Worm (Caenorhabditis elegans) whole organism, L4 larva: ENCODE data around the gene dhc-4.

Experiments used
- D1046.2 ChIP-seq: fragments of 200-800 bp; sonication (Bioruptor generic); IDR thresholded peaks from 2 replicates; pipeline ENCODE4 v1.3.6; 2022; ENCODE audit warnings: missing genetic modification characterization, missing compliant biosample characterization
- F10B5.3 ChIP-seq: sonication (generic microtip); optimal IDR thresholded peaks from 2 replicates; lab custom pipeline; 2016; ENCODE audit warnings: mild to moderate bottlenecking, missing genetic modification characterization, missing compliant biosample characterization
- R02D3.7 ChIP-seq: fragments of 150-350 bp; sonication (generic microtip); optimal IDR thresholded peaks from 3 replicates; lab custom pipeline; 2014; ENCODE audit warnings: missing biosample characterization, missing genetic modification characterization
- T20F7.1 ChIP-seq: fragments of 200-800 bp; sonication (Bioruptor generic); optimal IDR thresholded peaks from 2 replicates; lab custom pipeline; 2018; ENCODE audit warnings: mild to moderate bottlenecking, missing genetic modification characterization, missing compliant biosample characterization
- Y48G9A.11 ChIP-seq: fragments of 200-800 bp; sonication (Bioruptor generic); IDR thresholded peaks from 2 replicates; pipeline ENCODE4 v1.3.6; 2022; ENCODE audit warnings: missing genetic modification reagents, missing genetic modification characterization, missing compliant biosample characterization
- Y5F2A.4 ChIP-seq: fragments of 200-800 bp; sonication (Bioruptor generic); optimal IDR thresholded peaks from 2 replicates; lab custom pipeline; 2018; ENCODE audit warnings: mild to moderate bottlenecking, missing genetic modification characterization, missing compliant biosample characterization
- Y75B8A.6 ChIP-seq: fragments of 200-800 bp; sonication (Bioruptor generic); IDR thresholded peaks from 2 replicates; pipeline ENCODE4 v1.3.6; 2022; ENCODE audit warnings: missing genetic modification reagents, missing genetic modification characterization, missing compliant biosample characterization
- ZK337.2 ChIP-seq: fragments of 200-800 bp; sonication (Bioruptor generic); IDR thresholded peaks from 2 replicates; pipeline ENCODE4 v1.3.6; 2022; ENCODE audit warnings: missing genetic modification reagents, missing genetic modification characterization, missing compliant biosample characterization
- aly-2 ChIP-seq: sonication (generic microtip); optimal IDR thresholded peaks from 2 replicates; lab custom pipeline; 2018; ENCODE audit warnings: missing biosample characterization, missing genetic modification characterization
- ama-1 ChIP-seq: fragments of 150-350 bp; optimal IDR thresholded peaks from 2 replicates; lab custom pipeline; 2014; ENCODE audit warnings: inconsistent platforms, mixed read lengths
- arid-1 ChIP-seq: fragments of 200-800 bp; sonication (Bioruptor generic); conservative IDR thresholded peaks from 2 replicates; pipeline ENCODE4 v1.3.6; 2022; ENCODE audit warnings: missing genetic modification reagents, missing genetic modification characterization, missing compliant biosample characterization
- ceh-28 ChIP-seq: fragments of 150-350 bp; optimal IDR thresholded peaks from 2 replicates; lab custom pipeline; 2014; ENCODE audit warnings: missing biosample characterization, missing genetic modification reagents, missing genetic modification characterization
- ceh-82 ChIP-seq: sonication (generic microtip); optimal IDR thresholded peaks from 2 replicates; lab custom pipeline; 2017; ENCODE audit warnings: missing biosample characterization, missing genetic modification characterization
- ctbp-1 ChIP-seq: fragments of 200-800 bp; sonication (Bioruptor generic); IDR thresholded peaks from 2 replicates; pipeline ENCODE4 v1.3.6; 2022; ENCODE audit warnings: missing genetic modification reagents, missing genetic modification characterization, missing compliant biosample characterization
- daf-19 ChIP-seq: fragments of 200-800 bp; sonication (Bioruptor generic); conservative IDR thresholded peaks from 2 replicates; pipeline ENCODE4 v1.3.6; 2022; ENCODE audit warnings: missing genetic modification characterization, missing compliant biosample characterization
- dmd-8 ChIP-seq: fragments of 200-800 bp; sonication (Bioruptor generic); IDR thresholded peaks from 2 replicates; pipeline ENCODE4 v1.3.6; 2022; ENCODE audit warnings: missing genetic modification characterization, missing compliant biosample characterization
- duxl-1 ChIP-seq: sonication (generic microtip); optimal IDR thresholded peaks from 2 replicates; lab custom pipeline; 2016; ENCODE audit warnings: mild to moderate bottlenecking, missing genetic modification characterization, moderate library complexity, missing compliant biosample characterization; ENCODE audit not compliant: poor library complexity
- egl-27 ChIP-seq: sonication (generic microtip); optimal IDR thresholded peaks from 3 replicates; lab custom pipeline; 2017; ENCODE audit warnings: missing biosample characterization, missing genetic modification reagents, missing genetic modification characterization
- fkh-10 ChIP-seq: fragments of 150-350 bp; optimal IDR thresholded peaks from 2 replicates; lab custom pipeline; 2014; ENCODE audit warnings: missing biosample characterization, missing genetic modification reagents, missing genetic modification characterization
- fos-1 ChIP-seq: fragments of 150-350 bp; optimal IDR thresholded peaks from 2 replicates; lab custom pipeline; 2014; ENCODE audit warnings: missing biosample characterization, missing genetic modification characterization
- gei-8 ChIP-seq: fragments of 200-800 bp; sonication (Bioruptor generic); optimal IDR thresholded peaks from 2 replicates; lab custom pipeline; 2018; ENCODE audit warnings: mild to moderate bottlenecking, missing genetic modification characterization, missing compliant biosample characterization
- hlh-30 ChIP-seq: sonication (generic microtip); optimal IDR thresholded peaks from 2 replicates; lab custom pipeline; 2017; ENCODE audit warnings: antibody characterized with exemption, mild to moderate bottlenecking, missing genetic modification characterization, missing compliant biosample characterization; ENCODE audit not compliant: insufficient read depth
- hmg-1.1 ChIP-seq: fragments of 200-800 bp; sonication (Bioruptor generic); IDR thresholded peaks from 2 replicates; pipeline ENCODE4 v1.3.6; 2022; ENCODE audit warnings: missing genetic modification reagents, missing genetic modification characterization, missing compliant biosample characterization
- lin-1 ChIP-seq: fragments of 200-800 bp; sonication (Bioruptor generic); IDR thresholded peaks from 2 replicates; pipeline ENCODE4 v1.3.6; 2022; ENCODE audit warnings: missing genetic modification reagents, missing genetic modification characterization, missing compliant biosample characterization
- lin-15B ChIP-seq: fragments of 150-350 bp; sonication (generic microtip); optimal IDR thresholded peaks from 3 replicates; lab custom pipeline; 2014; ENCODE audit warnings: missing biosample characterization, missing genetic modification characterization
- lin-38 ChIP-seq: fragments of 200-800 bp; sonication (Bioruptor generic); IDR thresholded peaks from 2 replicates; pipeline ENCODE4 v1.3.6; 2022; ENCODE audit warnings: missing genetic modification reagents, missing genetic modification characterization, missing compliant biosample characterization
- lin-39 ChIP-seq: fragments of 150-350 bp; optimal IDR thresholded peaks from 2 replicates; lab custom pipeline; 2014; ENCODE audit warnings: missing biosample characterization, missing genetic modification reagents, missing genetic modification characterization
- lir-3 ChIP-seq: sonication (generic microtip); optimal IDR thresholded peaks from 2 replicates; lab custom pipeline; 2016; ENCODE audit warnings: mild to moderate bottlenecking, missing genetic modification characterization, missing compliant biosample characterization
- lsy-2 ChIP-seq, 2 experiments: fragments of 150-350 bp in 1 of 2; sonication (generic microtip) in 1 of 2; optimal IDR thresholded peaks; 2 replicates each; lab custom pipeline; 2014 to 2017; ENCODE audit warnings: missing biosample characterization in 2 of 2, missing genetic modification characterization in 2 of 2
- mdt-29 ChIP-seq: fragments of 200-800 bp; sonication (Bioruptor generic); IDR thresholded peaks from 2 replicates; pipeline ENCODE4 v1.3.6; 2022; ENCODE audit warnings: missing genetic modification reagents, missing genetic modification characterization, missing compliant biosample characterization
- mep-1 ChIP-seq: fragments of 150-350 bp; sonication (generic microtip); optimal IDR thresholded peaks from 3 replicates; lab custom pipeline; 2014; ENCODE audit warnings: missing biosample characterization, missing genetic modification characterization
- mxl-2 ChIP-seq: fragments of 200-800 bp; sonication (Bioruptor generic); conservative IDR thresholded peaks from 2 replicates; pipeline ENCODE4 v1.3.6; 2022; ENCODE audit warnings: missing genetic modification reagents, missing genetic modification characterization, missing compliant biosample characterization
- nhr-10 ChIP-seq: fragments of 150-350 bp; optimal IDR thresholded peaks from 2 replicates; lab custom pipeline; 2014; ENCODE audit warnings: missing biosample characterization, missing genetic modification characterization
- nhr-11 ChIP-seq: fragments of 150-350 bp; optimal IDR thresholded peaks from 2 replicates; lab custom pipeline; 2014; ENCODE audit warnings: missing biosample characterization, missing genetic modification characterization
- nhr-25 ChIP-seq: sonication (generic microtip); optimal IDR thresholded peaks from 2 replicates; lab custom pipeline; 2017; ENCODE audit warnings: missing genetic modification characterization, mild to moderate bottlenecking, missing compliant biosample characterization, antibody characterized with exemption, moderate library complexity, borderline replicate concordance; ENCODE audit not compliant: insufficient read depth
- nhr-28 ChIP-seq: fragments of 150-350 bp; optimal IDR thresholded peaks from 2 replicates; lab custom pipeline; 2014; ENCODE audit warnings: missing biosample characterization, missing genetic modification characterization
- nhr-42 ChIP-seq: fragments of 200-800 bp; sonication (Bioruptor generic); IDR thresholded peaks from 2 replicates; pipeline ENCODE4 v1.3.6; 2022; ENCODE audit warnings: missing genetic modification characterization, missing compliant biosample characterization
- nhr-48 ChIP-seq: sonication (generic microtip); optimal IDR thresholded peaks from 2 replicates; lab custom pipeline; 2016; ENCODE audit warnings: mild to moderate bottlenecking, missing genetic modification characterization, missing compliant biosample characterization
- nhr-6 ChIP-seq: fragments of 150-350 bp; optimal IDR thresholded peaks from 2 replicates; lab custom pipeline; 2014; ENCODE audit warnings: missing biosample characterization, missing genetic modification characterization
- nhr-77 ChIP-seq: fragments of 150-350 bp; optimal IDR thresholded peaks from 2 replicates; lab custom pipeline; 2014; ENCODE audit warnings: missing biosample characterization, missing genetic modification characterization
- pqm-1 ChIP-seq: sonication (generic microtip); optimal IDR thresholded peaks from 2 replicates; lab custom pipeline; 2017; ENCODE audit warnings: missing biosample characterization, missing genetic modification characterization
- rbr-2 ChIP-seq: sonication (generic microtip); optimal IDR thresholded peaks from 2 replicates; lab custom pipeline; 2016; ENCODE audit warnings: missing genotype, missing genetic modification characterization, missing compliant biosample characterization
- set-16 ChIP-seq: fragments of 200-800 bp; sonication (Bioruptor generic); IDR thresholded peaks from 2 replicates; pipeline ENCODE4 v1.3.6; 2022; ENCODE audit warnings: missing genetic modification reagents, missing genetic modification characterization, missing compliant biosample characterization
- skn-1 ChIP-seq: fragments of 150-350 bp; optimal IDR thresholded peaks from 2 replicates; lab custom pipeline; 2014; ENCODE audit warnings: missing biosample characterization, missing genetic modification characterization
- spr-1 ChIP-seq: sonication (generic microtip); optimal IDR thresholded peaks from 2 replicates; lab custom pipeline; 2016; ENCODE audit warnings: mild to moderate bottlenecking, missing genetic modification characterization, missing compliant biosample characterization
- spr-3 ChIP-seq: fragments of 200-800 bp; sonication (Bioruptor generic); optimal IDR thresholded peaks from 2 replicates; lab custom pipeline; 2018; ENCODE audit warnings: mild to moderate bottlenecking, missing genetic modification characterization, missing compliant biosample characterization
- unc-39 ChIP-seq: sonication (generic microtip); optimal IDR thresholded peaks from 2 replicates; lab custom pipeline; 2017; ENCODE audit warnings: missing biosample characterization, missing genetic modification characterization
- unc-62 ChIP-seq, 3 experiments: fragments of 150-350 bp in 1 of 3; sonication (generic microtip); optimal IDR thresholded peaks in 2 of 3; peaks in 1 of 3; 1 replicate in 1 of 3; 2 replicates in 2 of 3; lab custom pipeline; 2014 to 2017; ENCODE audit warnings: missing biosample characterization in 3 of 3, missing genetic modification characterization in 3 of 3, missing genetic modification reagents in 3 of 3, missing genotype in 1 of 3
- zag-1 ChIP-seq: fragments of 150-350 bp; optimal IDR thresholded peaks from 2 replicates; lab custom pipeline; 2014; ENCODE audit warnings: missing biosample characterization, missing genetic modification characterization
- zfp-2 ChIP-seq: sonication (generic microtip); optimal IDR thresholded peaks from 2 replicates; lab custom pipeline; 2016; ENCODE audit warnings: mild to moderate bottlenecking, missing genetic modification characterization, missing compliant biosample characterization
- zip-11 ChIP-seq: fragments of 200-800 bp; sonication (Bioruptor generic); IDR thresholded peaks from 2 replicates; pipeline ENCODE4 v1.3.6; 2022; ENCODE audit warnings: missing genetic modification characterization, missing compliant biosample characterization
- zip-2 ChIP-seq: fragments of 150-350 bp; optimal IDR thresholded peaks from 2 replicates; lab custom pipeline; 2014; ENCODE audit warnings: missing biosample characterization, missing genetic modification characterization
- ztf-11 ChIP-seq: fragments of 150-350 bp; optimal IDR thresholded peaks from 2 replicates; lab custom pipeline; 2014; ENCODE audit warnings: missing biosample characterization, missing genetic modification characterization

The dhc-4 gene

ce11 chrIII:11036132-11036531 is 66.4 kb downstream of the dhc-4 start (continued):
- TF ChIP-seq fkh-10 (GFP tag; lab: Kevin White, UChicago) (no peak), nhr-11 (tag; lab: Kevin White, UChicago) (peak; percentile 28), fos-1 (tag; lab: Kevin White, UChicago) (no peak), lin-15B (tag; lab: Kevin White, UChicago) (no peak), egl-27 (tag; lab: Kevin White, UChicago) (no peak), nhr-42 (GFP tag; lab: Robert Waterston, UW) (0 out of 2 replicates have a peak, but pooled peaks have one; percentile 34), nhr-28 (tag; lab: Kevin White, UChicago) (peak; percentile 37), nhr-25 (tag; lab: Kevin White, UChicago) (no peak), Y48G9A.11 (GFP tag; lab: Robert Waterston, UW) (peak; percentile 64), ztf-11 (tag; lab: Kevin White, UChicago) (no peak), spr-3 (GFP tag; lab: Kevin White, UChicago) (no peak), nhr-6 (no peak), mxl-2 (GFP tag; lab: Robert Waterston, UW) (no peak), lin-38 (GFP tag; lab: Robert Waterston, UW) (peak; percentile 87), nhr-77 (peak; percentile 75), lin-1 (GFP tag; lab: Robert Waterston, UW) (no peak), ceh-82 (tag; lab: Kevin White, UChicago) (no peak), zag-1 (no peak), lin-39 (tag; lab: Kevin White, UChicago) (no peak), Y75B8A.6 (no peak), spr-1 (tag; lab: Kevin White, UChicago) (peak; percentile 27), mep-1 (tag; lab: Kevin White, UChicago) (peak; percentile 49), set-16 (GFP tag; lab: Robert Waterston, UW) (no peak), pqm-1 (tag; lab: Kevin White, UChicago) (no peak), aly-2 (no peak), gei-8 (GFP tag; lab: Kevin White, UChicago) (no peak), lir-3 (no peak), ama-1 (lab: Kevin White, UChicago) (peak; percentile 29), T20F7.1 (GFP tag; lab: Kevin White, UChicago) (no peak), ctbp-1 (GFP tag; lab: Robert Waterston, UW) (no peak), ZK337.2 (GFP tag; lab: Robert Waterston, UW) (0 out of 2 replicates have a peak, but pooled peaks have one; percentile 45), ceh-28 (tag; lab: Kevin White, UChicago) (no peak), hmg-1.1 (GFP tag; lab: Robert Waterston, UW) (peak; percentile 71), unc-62 (GFP tag; optimal IDR thresholded peaks at IDR 0.05 in 1 of 2; lab: Kevin White, UChicago) (peak in 1 of 2 experiments; percentile 97), unc-62 (tag; optimal IDR thresholded peaks at IDR 0.05; lab: Kevin White, UChicago) (no peak), rbr-2 (peak; percentile 65), R02D3.7 (tag; lab: Kevin White, UChicago) (no peak), hlh-30 (tag; lab: Kevin White, UChicago) (peak; percentile 63), zip-2 (tag; lab: Kevin White, UChicago) (no peak), dmd-8 (GFP tag; lab: Robert Waterston, UW) (no peak), nhr-48 (tag; lab: Kevin White, UChicago) (no peak), mdt-29 (peak; percentile 37; the same call in 1 of the 2 replicates), duxl-1 (tag; lab: Kevin White, UChicago) (peak; percentile 32), D1046.2 (GFP tag; lab: Robert Waterston, UW) (no peak), zfp-2 (no peak), daf-19 (GFP tag; lab: Robert Waterston, UW) (no peak), unc-39 (tag; lab: Kevin White, UChicago) (no peak), lsy-2 (tag; optimal IDR thresholded peaks at IDR 0.05; lab: Kevin White, UChicago) (peak; percentile 77 to 98), arid-1 (GFP tag; lab: Robert Waterston, UW) (peak; percentile 77), F10B5.3 (tag; lab: Kevin White, UChicago) (no peak), skn-1 (tag; lab: Kevin White, UChicago) (no peak), nhr-10 (tag; lab: Kevin White, UChicago) (no peak), Y5F2A.4 (GFP tag; lab: Kevin White, UChicago) (no peak), zip-11 (no peak)
